Fruit fly (Drosophila melanogaster): Measurements from ENCODE around the gene GAA1.

GAA1 gene

dm6 chrX:5901628-5902213, 28.6 kb upstream of the GAA1 start (continued):
- no peak for TF ChIP-seq NfI (GFP tag; optimal IDR thresholded peaks at IDR 0.05)
- TF ChIP-seq croc (GFP tag; conservative IDR thresholded peaks at IDR 0.05), result no peak
- peak; percentile 10 for TF ChIP-seq Xbp1 (GFP tag; optimal IDR thresholded peaks at IDR 0.05)
- TF ChIP-seq bbx (GFP tag; IDR thresholded peaks at IDR 0.05; ENCODE audit: partially characterized antibody), result peak; percentile 32; the same call in 1 of the 2 replicates
- TF ChIP-seq CG9932 (GFP tag; IDR thresholded peaks at IDR 0.05), result peak; percentile 64
- peak; percentile 68; the same call in 1 of the 3 replicates for TF ChIP-seq CG11456 (GFP tag; IDR thresholded peaks at IDR 0.05)
- no peak for TF ChIP-seq Ssrp (tag; optimal IDR thresholded peaks at IDR 0.05)
- no peak for TF ChIP-seq CG31441 (GFP tag; IDR thresholded peaks at IDR 0.05)
- TF ChIP-seq Fer3 (tag; optimal IDR thresholded peaks at IDR 0.05), result no peak
- TF ChIP-seq her (GFP tag; optimal IDR thresholded peaks at IDR 0.05), result peak; percentile 58
- TF ChIP-seq CG9817 (tag; optimal IDR thresholded peaks at IDR 0.05), result no peak
- peak; percentile 57; the same call in 1 of the 3 replicates for TF ChIP-seq Mrtf (GFP tag; IDR thresholded peaks at IDR 0.05)
- no peak for TF ChIP-seq CG13775 (GFP tag; optimal IDR thresholded peaks at IDR 0.05)
- peak; percentile 8 for TF ChIP-seq grau (tag; optimal IDR thresholded peaks at IDR 0.05)
- peak; percentile 16 for TF ChIP-seq CG15269 (tag; optimal IDR thresholded peaks at IDR 0.05)
- TF ChIP-seq jing (GFP tag; optimal IDR thresholded peaks at IDR 0.05), result no peak
- TF ChIP-seq nom (GFP tag; optimal IDR thresholded peaks at IDR 0.05), result peak; percentile 80
- TF ChIP-seq Atf6 (GFP tag; IDR thresholded peaks at IDR 0.05), result peak; percentile 52; the same call in 1 of the 2 replicates
- peak; percentile 78 for TF ChIP-seq lilli (GFP tag; optimal IDR thresholded peaks at IDR 0.05)
- 0 out of 4 replicates have a peak, but pooled peaks have one; percentile 13 for TF ChIP-seq Gug (GFP tag; IDR thresholded peaks at IDR 0.05)
- TF ChIP-seq vvl (GFP tag; IDR thresholded peaks at IDR 0.05), result peak; percentile 61; the same call in 1 of the 2 replicates
- TF ChIP-seq HmgZ (tag; optimal IDR thresholded peaks at IDR 0.05), result peak; percentile 23
- peak; percentile 90 for TF ChIP-seq cg (GFP tag; optimal IDR thresholded peaks at IDR 0.05)
- peak; percentile 60 for TF ChIP-seq CG11398 (GFP tag; optimal IDR thresholded peaks at IDR 0.05)
- no peak for TF ChIP-seq ems (GFP tag; optimal IDR thresholded peaks at IDR 0.05)
- peak; percentile 12 for TF ChIP-seq CG2120 (GFP tag; optimal IDR thresholded peaks at IDR 0.05)
- TF ChIP-seq CG15011 (GFP tag; optimal IDR thresholded peaks at IDR 0.05), result no peak
- no peak for TF ChIP-seq CG30403 (GFP tag; optimal IDR thresholded peaks at IDR 0.05)
- peak; percentile 47 for TF ChIP-seq gsb-n (tag; optimal IDR thresholded peaks at IDR 0.05)
- no peak for TF ChIP-seq CG17361 (GFP tag; IDR thresholded peaks at IDR 0.05)
- TF ChIP-seq dati (GFP tag; IDR thresholded peaks at IDR 0.05), result no peak
- TF ChIP-seq rib (GFP tag; IDR thresholded peaks at IDR 0.05), result peak; percentile 73; the same call in 1 of the 2 replicates
- TF ChIP-seq caup (GFP tag; optimal IDR thresholded peaks at IDR 0.05; ENCODE audit: severe bottlenecking), result peak; percentile 23
- TF ChIP-seq CG7271 (tag; optimal IDR thresholded peaks at IDR 0.05), result no peak
- TF ChIP-seq CG5245 (GFP tag; optimal IDR thresholded peaks at IDR 0.05), result no peak
- 0 out of 2 replicates have a peak, but pooled peaks have one; percentile 13 for TF ChIP-seq CG42726 (GFP tag; IDR thresholded peaks at IDR 0.05; ENCODE audit: partially characterized antibody)
- no peak for TF ChIP-seq bowl (GFP tag; IDR thresholded peaks at IDR 0.05)
- TF ChIP-seq ftz-f1 (GFP tag; optimal IDR thresholded peaks at IDR 0.05), result peak; percentile 86
- no peak for TF ChIP-seq yki (optimal IDR thresholded peaks at IDR 0.05)
- no peak for TF ChIP-seq trem (tag; optimal IDR thresholded peaks at IDR 0.05)
- peak; percentile 7 for TF ChIP-seq HLH54F (GFP tag; optimal IDR thresholded peaks at IDR 0.05)
- peak; percentile 15 for TF ChIP-seq jumu (GFP tag; optimal IDR thresholded peaks at IDR 0.05)
- TF ChIP-seq repo (GFP tag; optimal IDR thresholded peaks at IDR 0.05), result no peak
- TF ChIP-seq pum (GFP tag; optimal IDR thresholded peaks at IDR 0.05), result no peak
- 0 out of 4 replicates have a peak, but pooled peaks have one; percentile 34 for TF ChIP-seq Dll (GFP tag; IDR thresholded peaks at IDR 0.05; ENCODE audit: partially characterized antibody)
- TF ChIP-seq cwo (GFP tag; optimal IDR thresholded peaks at IDR 0.05), result no peak
- no peak for TF ChIP-seq CG1233 (GFP tag; optimal IDR thresholded peaks at IDR 0.05)
- TF ChIP-seq CG10147 (GFP tag; optimal IDR thresholded peaks at IDR 0.05), result no peak

Data from whole organism, embryonic.